Fruit fly (Drosophila melanogaster) Kc167 (cell line): Measurements from ENCODE around the gene GluRIB.

Experiments
- Myc ChIP-seq: fragments of >200 bp; optimal IDR thresholded peaks from 2 replicates; lab custom pipeline; 2017; ENCODE audit warnings: missing external identifiers
- Sin3A ChIP-seq: fragments of >200 bp; optimal IDR thresholded peaks from 2 replicates; lab custom pipeline; 2018; ENCODE audit warnings: missing external identifiers
- h ChIP-seq: fragments of >200 bp; optimal IDR thresholded peaks from 3 replicates; lab custom pipeline; 2018; ENCODE audit warnings: missing external identifiers
- insv ChIP-seq: fragments of >200 bp; optimal IDR thresholded peaks from 3 replicates; lab custom pipeline; 2018; ENCODE audit warnings: missing external identifiers
- psq ChIP-seq: fragments of >200 bp; optimal IDR thresholded peaks from 2 replicates; lab custom pipeline; 2017; ENCODE audit warnings: missing external identifiers

DNA sequence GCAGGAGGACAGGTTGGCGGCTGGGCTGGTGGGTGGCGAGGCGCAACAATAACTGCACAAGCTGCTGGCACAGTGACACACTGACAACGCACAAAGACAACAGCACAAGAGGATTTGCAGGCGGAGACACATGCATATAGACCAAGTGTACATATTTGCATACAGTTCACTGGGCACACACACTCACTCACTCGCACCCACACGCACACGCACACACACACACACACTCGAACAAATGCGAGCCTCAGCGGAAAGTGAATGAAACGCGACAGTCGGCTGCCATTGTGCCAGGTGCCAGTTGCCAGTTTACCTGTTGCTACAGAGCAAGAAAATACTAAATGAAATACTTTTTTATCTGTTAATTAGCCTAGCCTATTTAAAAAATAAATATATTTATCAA is 3.4 kb downstream of the GluRIB start:
- TF ChIP-seq Myc (no peak), h (no peak), insv (lab: Kevin White, UChicago) (no peak), psq (lab: Kevin White, UChicago) (no peak), Sin3A (lab: Kevin White, UChicago) (no peak)
